Worm (Caenorhabditis elegans) whole organism, late embryonic: Measurements from ENCODE around the gene rpl-33.

Source experiments
- C38D4.7 ChIP-seq: fragments of 200-800 bp; sonication (Bioruptor generic); optimal IDR thresholded peaks from 2 replicates; lab custom pipeline; 2018; ENCODE audit warnings: mild to moderate bottlenecking, missing genetic modification characterization, moderate library complexity, missing compliant biosample characterization
- F13H6.1 ChIP-seq: sonication (generic microtip); optimal IDR thresholded peaks from 2 replicates; lab custom pipeline; 2016; ENCODE audit warnings: missing genetic modification characterization, missing compliant biosample characterization
- K02D7.2 ChIP-seq: sonication (generic microtip); optimal IDR thresholded peaks from 2 replicates; lab custom pipeline; 2017; ENCODE audit warnings: mild to moderate bottlenecking, missing genetic modification characterization, missing compliant biosample characterization
- Y22D7AL.16 ChIP-seq: sonication (generic microtip); optimal IDR thresholded peaks from 2 replicates; lab custom pipeline; 2016; ENCODE audit warnings: missing genetic modification characterization, missing compliant biosample characterization
- ahr-1 ChIP-seq: sonication (generic microtip); optimal IDR thresholded peaks from 2 replicates; lab custom pipeline; 2016; ENCODE audit warnings: missing genetic modification characterization, missing compliant biosample characterization
- ceh-14 ChIP-seq: sonication (generic microtip); optimal IDR thresholded peaks from 2 replicates; lab custom pipeline; 2016; ENCODE audit warnings: missing genotype, missing genetic modification characterization, missing compliant biosample characterization
- ceh-18 ChIP-seq: sonication (generic microtip); optimal IDR thresholded peaks from 2 replicates; lab custom pipeline; 2016; ENCODE audit warnings: missing genetic modification characterization, missing compliant biosample characterization
- ceh-2 ChIP-seq: sonication (generic microtip); optimal IDR thresholded peaks from 2 replicates; lab custom pipeline; 2016; ENCODE audit warnings: missing genotype, missing genetic modification characterization, missing compliant biosample characterization
- ceh-22 ChIP-seq: sonication (generic microtip); optimal IDR thresholded peaks from 2 replicates; lab custom pipeline; 2017; ENCODE audit warnings: missing biosample characterization, missing genetic modification characterization
- ceh-31 ChIP-seq: sonication (generic microtip); optimal IDR thresholded peaks from 2 replicates; lab custom pipeline; 2016; ENCODE audit warnings: missing genetic modification characterization, missing compliant biosample characterization
- ceh-34 ChIP-seq: sonication (generic microtip); optimal IDR thresholded peaks from 2 replicates; lab custom pipeline; 2016; ENCODE audit warnings: mild to moderate bottlenecking, missing genetic modification characterization, missing compliant biosample characterization
- ceh-48 ChIP-seq: sonication (generic microtip); optimal IDR thresholded peaks from 2 replicates; lab custom pipeline; 2016; ENCODE audit warnings: missing genetic modification characterization, inconsistent platforms, missing compliant biosample characterization
- ceh-9 ChIP-seq: sonication (generic microtip); optimal IDR thresholded peaks from 2 replicates; lab custom pipeline; 2016; ENCODE audit warnings: mild to moderate bottlenecking, missing genetic modification characterization, inconsistent platforms, missing compliant biosample characterization
- dmd-4 ChIP-seq: sonication (generic microtip); optimal IDR thresholded peaks from 2 replicates; lab custom pipeline; 2016; ENCODE audit warnings: borderline replicate concordance, missing genetic modification characterization, missing compliant biosample characterization
- dve-1 ChIP-seq: sonication (generic microtip); optimal IDR thresholded peaks from 2 replicates; lab custom pipeline; 2017; ENCODE audit warnings: antibody characterized with exemption, mild to moderate bottlenecking, missing genetic modification characterization, missing compliant biosample characterization
- elt-2 ChIP-seq: sonication (generic microtip); optimal IDR thresholded peaks from 2 replicates; lab custom pipeline; 2016; ENCODE audit warnings: missing genetic modification reagents, missing genetic modification characterization, missing compliant biosample characterization
- ets-4 ChIP-seq: sonication (generic microtip); optimal IDR thresholded peaks from 2 replicates; lab custom pipeline; 2016; ENCODE audit warnings: missing genetic modification characterization, missing compliant biosample characterization
- fkh-10 ChIP-seq: fragments of 150-350 bp; optimal IDR thresholded peaks from 2 replicates; lab custom pipeline; 2014; ENCODE audit warnings: missing biosample characterization, missing genetic modification reagents, missing genetic modification characterization
- hlh-13 ChIP-seq: fragments of 200-800 bp; sonication (Bioruptor generic); optimal IDR thresholded peaks from 2 replicates; lab custom pipeline; 2018; ENCODE audit warnings: mild to moderate bottlenecking, missing genetic modification characterization, missing compliant biosample characterization
- hlh-15 ChIP-seq: sonication (generic microtip); optimal IDR thresholded peaks from 2 replicates; lab custom pipeline; 2016; ENCODE audit warnings: missing genetic modification characterization, missing compliant biosample characterization
- hlh-30 ChIP-seq: sonication (generic microtip); optimal IDR thresholded peaks from 2 replicates; lab custom pipeline; 2017; ENCODE audit warnings: antibody characterized with exemption, missing genetic modification characterization, missing compliant biosample characterization; ENCODE audit not compliant: insufficient read depth
- hlh-8 ChIP-seq: sonication (generic microtip); optimal IDR thresholded peaks from 2 replicates; lab custom pipeline; 2016; ENCODE audit warnings: missing genotype, missing genetic modification characterization, missing compliant biosample characterization
- lin-11 ChIP-seq: fragments of 200-800 bp; sonication (Bioruptor generic); optimal IDR thresholded peaks from 2 replicates; lab custom pipeline; 2018; ENCODE audit warnings: mild to moderate bottlenecking, missing genetic modification characterization, missing compliant biosample characterization
- madf-2 ChIP-seq: sonication (generic microtip); optimal IDR thresholded peaks from 2 replicates; lab custom pipeline; 2017; ENCODE audit warnings: missing genetic modification characterization, missing compliant biosample characterization
- mec-3 ChIP-seq: sonication (generic microtip); optimal IDR thresholded peaks from 2 replicates; lab custom pipeline; 2016; ENCODE audit warnings: borderline replicate concordance, missing genetic modification characterization, missing compliant biosample characterization
- nfya-1 ChIP-seq: sonication (generic microtip); optimal IDR thresholded peaks from 2 replicates; lab custom pipeline; 2017; ENCODE audit warnings: missing genetic modification characterization, mild to moderate bottlenecking, missing compliant biosample characterization, antibody characterized with exemption, moderate library complexity
- nhr-11 ChIP-seq: fragments of 150-350 bp; optimal IDR thresholded peaks from 2 replicates; lab custom pipeline; 2014; ENCODE audit warnings: missing biosample characterization, missing genetic modification characterization
- nhr-232 ChIP-seq: sonication (generic microtip); optimal IDR thresholded peaks from 2 replicates; lab custom pipeline; 2016; ENCODE audit warnings: missing genetic modification characterization, missing compliant biosample characterization
- odd-2 ChIP-seq: sonication (generic microtip); optimal IDR thresholded peaks from 2 replicates; lab custom pipeline; 2017; ENCODE audit warnings: antibody characterized with exemption, mild to moderate bottlenecking, missing genetic modification characterization, missing compliant biosample characterization
- pag-3 ChIP-seq: sonication (generic microtip); optimal IDR thresholded peaks from 2 replicates; lab custom pipeline; 2016; ENCODE audit warnings: missing compliant biosample characterization, missing genetic modification characterization, borderline replicate concordance
- pat-9 ChIP-seq: fragments of 200-800 bp; sonication (Bioruptor generic); optimal IDR thresholded peaks from 2 replicates; lab custom pipeline; 2018; ENCODE audit warnings: mild to moderate bottlenecking, missing genetic modification characterization, moderate library complexity, missing compliant biosample characterization
- pax-1 ChIP-seq: fragments of 150-350 bp; optimal IDR thresholded peaks from 2 replicates; lab custom pipeline; 2014; ENCODE audit warnings: missing biosample characterization, missing genetic modification characterization
- pha-2 ChIP-seq: sonication (generic microtip); optimal IDR thresholded peaks from 2 replicates; lab custom pipeline; 2017; ENCODE audit warnings: mild to moderate bottlenecking, missing genetic modification characterization, missing compliant biosample characterization
- pqm-1 ChIP-seq: sonication (generic microtip); optimal IDR thresholded peaks from 2 replicates; lab custom pipeline; 2016; ENCODE audit warnings: missing genetic modification characterization, missing compliant biosample characterization
- pros-1 ChIP-seq: fragments of 150-350 bp; optimal IDR thresholded peaks from 2 replicates; lab custom pipeline; 2014; ENCODE audit warnings: missing biosample characterization, missing genetic modification reagents, missing genetic modification characterization
- ref-2 ChIP-seq: sonication (generic microtip); optimal IDR thresholded peaks from 2 replicates; lab custom pipeline; 2016; ENCODE audit warnings: missing genetic modification characterization, missing compliant biosample characterization
- rnt-1 ChIP-seq: sonication (generic microtip); optimal IDR thresholded peaks from 2 replicates; lab custom pipeline; 2016; ENCODE audit warnings: missing genetic modification characterization, missing compliant biosample characterization
- sox-4 ChIP-seq: sonication (generic microtip); optimal IDR thresholded peaks from 2 replicates; lab custom pipeline; 2017; ENCODE audit warnings: mild to moderate bottlenecking, missing genetic modification characterization, inconsistent platforms, missing compliant biosample characterization
- syd-9 ChIP-seq: sonication (generic microtip); optimal IDR thresholded peaks from 2 replicates; lab custom pipeline; 2016; ENCODE audit warnings: mild to moderate bottlenecking, missing genetic modification characterization, moderate library complexity, missing compliant biosample characterization
- tbx-2 ChIP-seq: sonication (generic microtip); optimal IDR thresholded peaks from 2 replicates; lab custom pipeline; 2016; ENCODE audit warnings: missing genetic modification characterization, missing compliant biosample characterization
- unc-3 ChIP-seq, 2 experiments: fragments of 200-800 bp in 1 of 2; sonication (Bioruptor generic) in 1 of 2; sonication (generic microtip) in 1 of 2; conservative IDR thresholded peaks in 1 of 2; optimal IDR thresholded peaks in 1 of 2; 2 replicates each; pipeline versions ENCODE4 v1.3.6 to Lab custom; 2016 to 2022; ENCODE audit warnings: missing compliant biosample characterization in 2 of 2, missing genetic modification characterization in 2 of 2, missing genetic modification reagents in 1 of 2
- unc-42 ChIP-seq: sonication (generic microtip); optimal IDR thresholded peaks from 2 replicates; lab custom pipeline; 2016; ENCODE audit warnings: missing genotype, missing genetic modification characterization, missing compliant biosample characterization
- unc-55 ChIP-seq: sonication (generic microtip); optimal IDR thresholded peaks from 2 replicates; lab custom pipeline; 2017; ENCODE audit warnings: missing biosample characterization, missing genetic modification reagents, missing genetic modification characterization
- unc-86 ChIP-seq: sonication (generic microtip); optimal IDR thresholded peaks from 2 replicates; lab custom pipeline; 2016; ENCODE audit warnings: missing genetic modification characterization, missing compliant biosample characterization
- zip-5 ChIP-seq: sonication (generic microtip); optimal IDR thresholded peaks from 2 replicates; lab custom pipeline; 2016; ENCODE audit warnings: missing genetic modification characterization, missing compliant biosample characterization

The rpl-33 gene

DNA sequence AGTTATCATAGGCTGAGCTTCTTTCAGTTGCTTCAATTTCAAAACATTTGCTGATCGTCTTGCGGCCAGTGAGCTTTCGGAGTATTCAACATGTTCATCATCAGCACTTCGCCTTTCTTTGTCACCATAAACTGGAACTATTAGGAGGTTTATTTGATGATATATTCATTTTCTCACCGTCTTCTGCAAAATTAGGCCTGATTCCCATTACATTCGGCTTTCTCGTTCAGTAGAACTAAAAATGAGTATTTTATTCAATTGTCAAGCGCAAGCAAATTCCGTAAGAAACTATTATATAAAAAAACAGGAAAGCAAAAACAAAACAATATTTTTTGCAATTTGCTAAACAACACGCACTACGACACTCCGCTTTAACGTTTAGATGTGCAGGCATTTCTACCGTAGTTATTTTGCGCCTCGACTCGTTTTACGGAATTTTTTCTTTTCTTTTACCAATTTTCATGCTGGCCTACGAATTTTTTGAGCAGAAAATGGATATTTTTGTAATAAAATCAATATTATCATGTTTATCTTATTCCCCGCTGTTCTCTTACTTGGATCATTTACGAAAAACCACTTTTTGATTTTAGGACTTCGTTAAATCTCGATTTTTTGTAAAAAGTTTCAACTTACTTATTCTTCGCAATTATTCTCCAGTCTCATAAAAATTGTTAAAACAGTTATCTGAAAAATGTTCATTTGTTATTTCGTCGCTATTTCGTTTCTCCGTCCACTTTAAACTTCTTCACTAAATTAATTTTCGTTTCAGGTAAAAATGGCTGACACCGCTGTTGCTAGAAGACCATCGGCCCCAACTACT is at the start of gene rpl-33, which contains the start of gene farl-11:
Gene rpl-33 (plus strand): TSS at position 770 of the 820 bp plus-strand sequence.
Gene farl-11 (minus strand): TSS at position 242 of the 820 bp plus-strand sequence.
- TF ChIP-seq ceh-31 (tag; lab: Kevin White, UChicago) (peak; percentile 80), madf-2 (tag; lab: Kevin White, UChicago) (no peak), unc-3 (GFP tag; conservative IDR thresholded peaks at IDR 0.05; lab: Robert Waterston, UW) (no peak), unc-3 (tag; optimal IDR thresholded peaks at IDR 0.05; lab: Kevin White, UChicago) (no peak), ceh-14 (tag; lab: Kevin White, UChicago) (no peak), elt-2 (tag; lab: Kevin White, UChicago) (peak; percentile 42), mec-3 (no peak), F13H6.1 (tag; lab: Kevin White, UChicago) (no peak), unc-86 (tag; lab: Kevin White, UChicago) (no peak), pag-3 (tag; lab: Kevin White, UChicago) (no peak), rnt-1 (tag; lab: Kevin White, UChicago) (peak; percentile 19), ceh-48 (tag; lab: Kevin White, UChicago) (no peak), fkh-10 (GFP tag; lab: Kevin White, UChicago) (no peak), ceh-9 (tag; lab: Kevin White, UChicago) (no peak), hlh-30 (no peak), pat-9 (tag; lab: Kevin White, UChicago) (no peak), ref-2 (tag; lab: Kevin White, UChicago) (peak; percentile 29), syd-9 (no peak), Y22D7AL.16 (no peak), tbx-2 (peak; percentile 52), hlh-13 (GFP tag; lab: Kevin White, UChicago) (no peak), ets-4 (tag; lab: Kevin White, UChicago) (peak; percentile 39), pax-1 (peak; percentile 19), dmd-4 (tag; lab: Kevin White, UChicago) (no peak), pqm-1 (tag; lab: Kevin White, UChicago) (no peak), hlh-15 (tag; lab: Kevin White, UChicago) (no peak), ceh-2 (tag; lab: Kevin White, UChicago) (no peak), pha-2 (tag; lab: Kevin White, UChicago) (no peak), nhr-11 (no peak), ahr-1 (tag; lab: Kevin White, UChicago) (no peak), unc-42 (tag; lab: Kevin White, UChicago) (peak; percentile 6), C38D4.7 (GFP tag; lab: Kevin White, UChicago) (no peak), sox-4 (no peak), K02D7.2 (no peak), hlh-8 (tag; lab: Kevin White, UChicago) (no peak), lin-11 (no peak), ceh-18 (tag; lab: Kevin White, UChicago) (peak; percentile 54), nfya-1 (peak; percentile 73), dve-1 (tag; lab: Kevin White, UChicago) (peak; percentile 50), ceh-34 (peak; percentile 23), ceh-22 (tag; lab: Kevin White, UChicago) (no peak), nhr-232 (tag; lab: Kevin White, UChicago) (no peak), pros-1 (tag; lab: Kevin White, UChicago) (no peak), odd-2 (no peak), unc-55 (GFP tag; lab: Kevin White, UChicago) (peak; percentile 38), zip-5 (tag; lab: Kevin White, UChicago) (no peak)
- TF ChIP-seq, all 69 proteins: peak for 13
